Fruit fly (Drosophila melanogaster): ENCODE results near the gene Mks1.

DNA sequence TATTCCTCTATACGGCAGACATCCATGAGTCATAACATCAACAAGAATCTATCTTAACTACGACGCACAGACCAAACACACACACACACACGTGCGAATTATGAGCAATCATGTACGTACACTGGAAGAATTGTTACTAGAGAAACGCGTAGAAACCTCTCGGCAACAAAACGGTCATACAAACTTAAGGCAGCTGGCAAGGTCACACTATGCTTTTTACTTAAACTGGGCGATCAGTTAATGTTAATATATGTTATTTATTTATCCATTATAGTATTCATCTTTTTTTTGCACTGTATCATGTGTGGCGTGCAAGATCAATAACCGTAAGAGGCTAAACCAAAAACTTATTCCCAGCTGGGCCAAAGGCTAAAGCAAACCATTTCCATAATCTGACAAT lies 42.8 kb upstream of the Mks1 start:
- no peak for TF ChIP-seq fru (GFP tag; optimal IDR thresholded peaks at IDR 0.05)
- TF ChIP-seq Abd-B (GFP tag; optimal IDR thresholded peaks at IDR 0.05), result no peak
- TF ChIP-seq woc (GFP tag; optimal IDR thresholded peaks at IDR 0.05), result no peak
